Fruit fly (Drosophila melanogaster): ENCODE data around the gene atl.

DNA sequence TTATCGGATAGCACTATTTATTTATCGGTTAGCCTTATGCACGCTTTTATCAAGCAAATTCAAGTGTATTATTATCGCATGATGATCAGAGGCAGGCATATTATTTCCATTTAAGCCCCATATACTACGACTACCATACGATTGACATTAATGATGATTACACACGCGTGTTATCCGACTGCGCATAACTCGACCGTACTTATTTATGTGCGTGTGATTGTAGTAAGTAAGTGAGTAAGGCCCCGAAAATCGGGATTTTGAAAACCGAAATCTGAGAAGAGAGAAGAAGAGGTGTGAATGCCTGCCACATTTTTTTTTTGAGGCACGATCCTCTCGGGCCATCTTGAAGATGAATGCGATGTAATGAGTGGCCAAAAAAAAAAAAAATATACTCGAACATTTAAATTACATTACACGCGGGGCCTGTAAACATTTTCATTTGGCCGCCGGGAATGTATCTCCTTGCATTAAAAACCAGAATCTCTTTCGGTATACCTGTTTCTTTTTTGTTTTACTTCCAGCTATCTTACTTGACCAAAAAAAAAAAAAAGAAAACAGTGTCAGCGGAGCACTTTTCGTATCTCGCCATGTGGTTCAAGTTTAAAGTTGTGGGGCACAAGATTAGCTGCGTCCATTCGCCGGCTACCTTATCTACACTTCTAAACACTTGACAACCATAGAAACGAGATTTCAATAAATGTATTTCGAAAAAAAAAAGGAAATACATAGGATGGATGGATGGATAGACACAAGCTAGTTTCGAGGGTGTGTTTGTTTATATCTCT is 29.9 kb upstream of the atl start:
- TF ChIP-seq CG8478 (optimal IDR thresholded peaks at IDR 0.05) = no peak
- TF ChIP-seq usp (GFP tag; optimal IDR thresholded peaks at IDR 0.05) = no peak
- no peak for TF ChIP-seq Dll (optimal IDR thresholded peaks at IDR 0.05)
- no peak for TF ChIP-seq pan (optimal IDR thresholded peaks at IDR 0.05)
- TF ChIP-seq EcR (GFP tag; optimal IDR thresholded peaks at IDR 0.05) = no peak
- no peak for TF ChIP-seq psq (optimal IDR thresholded peaks at IDR 0.05)

Data from whole organism.